Worm (Caenorhabditis elegans): ENCODE results near the gene Y57G11C.38.

The Y57G11C.38 gene

ce11 chrIV:14833537-14833936 is 28.7 kb upstream of the Y57G11C.38 start:
- TF ChIP-seq php-3 (GFP tag; IDR thresholded peaks at IDR 0.05) (0 out of 2 replicates have a peak, but pooled peaks have one; percentile 17), dve-1 (tag; optimal IDR thresholded peaks at IDR 0.05; ENCODE audit: insufficient read depth) (peak; percentile 29), daf-16 (GFP tag; optimal IDR thresholded peaks at IDR 0.05) (no peak), daf-16 (tag; optimal IDR thresholded peaks at IDR 0.05) (peak; percentile 28), tra-1 (GFP tag; IDR thresholded peaks at IDR 0.05) (no peak)

DNA sequence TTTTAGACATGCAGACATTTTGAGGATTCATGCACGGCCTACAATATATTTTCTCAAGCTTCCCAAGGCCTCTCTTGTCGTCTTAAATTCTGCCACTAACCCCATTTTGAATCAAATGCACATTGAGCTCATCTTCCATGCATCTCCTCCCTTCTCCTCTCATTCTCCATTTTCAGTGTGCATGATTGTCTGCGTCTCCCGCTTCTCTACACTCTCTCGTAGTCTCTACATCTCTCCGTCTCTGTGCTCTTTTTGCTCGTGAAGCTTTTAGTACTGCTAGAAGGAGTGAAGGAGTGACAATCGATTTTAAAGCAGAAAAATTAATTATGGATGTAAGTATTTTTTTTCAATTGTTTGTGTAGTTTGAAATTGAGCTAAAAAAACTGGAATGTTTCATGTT is 25.4 kb upstream of the Y57G11C.38 start, which contains the start of gene Y57G11C.22:
Y57G11C.22 (plus strand) TSS at position 327 of the 400 bp plus-strand sequence.
- TF ChIP-seq F44E2.7 (GFP tag; IDR thresholded peaks at IDR 0.05) = no peak
- TF ChIP-seq ztf-11 (tag; optimal IDR thresholded peaks at IDR 0.05) = no peak
- TF ChIP-seq ceh-32 (tag; optimal IDR thresholded peaks at IDR 0.05; ENCODE audit: poor library complexity) = no peak
- TF ChIP-seq daf-16 (GFP tag; optimal IDR thresholded peaks at IDR 0.05) = no peak
- TF ChIP-seq daf-16 (tag; optimal IDR thresholded peaks at IDR 0.05) = peak; percentile 28
- no peak for TF ChIP-seq nhr-48 (tag; optimal IDR thresholded peaks at IDR 0.05)
- no peak for TF ChIP-seq gei-8 (GFP tag; optimal IDR thresholded peaks at IDR 0.05)
- peak; percentile 65 for TF ChIP-seq hmg-1.1 (GFP tag; IDR thresholded peaks at IDR 0.05)
- peak; percentile 83 for TF ChIP-seq aha-1 (tag)
- TF ChIP-seq lsy-2 (tag; optimal IDR thresholded peaks at IDR 0.05) = peak in 1 of 2 experiments; percentile 47
- no peak for TF ChIP-seq jun-1 (tag; optimal IDR thresholded peaks at IDR 0.05)
- TF ChIP-seq hlh-30 (tag; optimal IDR thresholded peaks at IDR 0.05; ENCODE audit: insufficient read depth) = peak; percentile 10
- TF ChIP-seq nhr-76 (tag; optimal IDR thresholded peaks at IDR 0.05) = no peak
- no peak for TF ChIP-seq F10B5.3 (tag; optimal IDR thresholded peaks at IDR 0.05)
- TF ChIP-seq pha-4 (GFP tag; IDR thresholded peaks at IDR 0.05) = no peak
- TF ChIP-seq pha-4 (tag; optimal IDR thresholded peaks at IDR 0.05) = no peak
- no peak for TF ChIP-seq F37D6.2 (tag; optimal IDR thresholded peaks at IDR 0.05)

- TF ChIP-seq lsy-2 (tag; optimal IDR thresholded peaks at IDR 0.05) (peak in 1 of 2 experiments; percentile 89), zip-2 (tag; optimal IDR thresholded peaks at IDR 0.05) (peak; percentile 53), gei-8 (GFP tag; optimal IDR thresholded peaks at IDR 0.05) (no peak), Y5F2A.4 (GFP tag; optimal IDR thresholded peaks at IDR 0.05) (peak; percentile 62), dmd-6 (GFP tag; IDR thresholded peaks at IDR 0.05) (no peak; the same call in 1 of the 2 replicates), ceh-32 (tag; optimal IDR thresholded peaks at IDR 0.05; ENCODE audit: poor library complexity) (no peak), ceh-82 (tag; optimal IDR thresholded peaks at IDR 0.05) (no peak), hlh-30 (tag; optimal IDR thresholded peaks at IDR 0.05; ENCODE audit: insufficient read depth) (peak; percentile 68), Y105C5A.15 (GFP tag; IDR thresholded peaks at IDR 0.05) (peak; percentile 90), R02D3.7 (tag; optimal IDR thresholded peaks at IDR 0.05) (no peak), arid-1 (GFP tag; conservative IDR thresholded peaks at IDR 0.05) (peak; percentile 82; the same call in 1 of the 2 replicates), duxl-1 (tag; optimal IDR thresholded peaks at IDR 0.05; ENCODE audit: poor library complexity) (peak; percentile 93), nhr-111 (GFP tag; optimal IDR thresholded peaks at IDR 0.05) (peak; percentile 81), nhr-76 (tag; optimal IDR thresholded peaks at IDR 0.05) (no peak), tra-1 (GFP tag; IDR thresholded peaks at IDR 0.05) (no peak), zip-11 (GFP tag; IDR thresholded peaks at IDR 0.05) (no peak), nhr-25 (tag; optimal IDR thresholded peaks at IDR 0.05; ENCODE audit: borderline replicate concordance, insufficient read depth) (peak; percentile 90), F37D6.2 (tag; optimal IDR thresholded peaks at IDR 0.05) (peak; percentile 62), ama-1 (optimal IDR thresholded peaks at IDR 0.05) (no peak), zfp-2 (tag; optimal IDR thresholded peaks at IDR 0.05) (peak; percentile 34), daf-12 (tag; optimal IDR thresholded peaks at IDR 0.05) (no peak), mxl-2 (GFP tag; conservative IDR thresholded peaks at IDR 0.05) (no peak), skn-1 (tag; optimal IDR thresholded peaks at IDR 0.05) (no peak), T20F7.1 (GFP tag; optimal IDR thresholded peaks at IDR 0.05) (peak; percentile 62), egl-27 (tag; optimal IDR thresholded peaks at IDR 0.05) (no peak), lin-15B (tag; optimal IDR thresholded peaks at IDR 0.05) (no peak), ZK337.2 (GFP tag; IDR thresholded peaks at IDR 0.05) (no peak), spr-3 (GFP tag; optimal IDR thresholded peaks at IDR 0.05) (no peak), lin-38 (GFP tag; IDR thresholded peaks at IDR 0.05) (no peak; the same call in 1 of the 2 replicates), rbr-2 (tag; optimal IDR thresholded peaks at IDR 0.05) (peak; percentile 85), lin-1 (GFP tag; IDR thresholded peaks at IDR 0.05) (peak; percentile 78; the same call in 1 of the 2 replicates), mdl-1 (tag; optimal IDR thresholded peaks at IDR 0.05) (no peak), F49E8.2 (tag; optimal IDR thresholded peaks at IDR 0.05; ENCODE audit: borderline replicate concordance) (peak; percentile 79), nhr-10 (tag; optimal IDR thresholded peaks at IDR 0.05) (no peak)
These were observed 24.2 kb upstream of the Y57G11C.38 start for ce11 chrIV:14838095-14838494.
